Fruit fly (Drosophila melanogaster) whole organism, wandering third instar larva: Measurements from ENCODE around the gene sc.

ENCODE experiments used
- HLH106 ChIP-seq: fragments of 200-800 bp; optimal IDR thresholded peaks from 3 replicates; lab custom pipeline; 2019; ENCODE audit warnings: missing biosample characterization, mild to moderate bottlenecking, missing genetic modification characterization, moderate library complexity
- usp ChIP-seq: fragments of >200 bp; optimal IDR thresholded peaks from 2 replicates; lab custom pipeline; 2017; ENCODE audit warnings: missing biosample characterization, missing genetic modification characterization

- TF ChIP-seq usp (GFP tag; lab: Kevin White, UChicago) (no peak), HLH106 (no peak)
These were observed 9.9 kb upstream of the sc start for dm6 chrX:385751-386492.
